Fruit fly (Drosophila melanogaster) whole organism, pupa: ENCODE data around the gene tty.

ENCODE experiments used
- CG10348 ChIP-seq: fragments of 200-800 bp; sonication (Bioruptor generic); IDR thresholded peaks from 2 replicates; pipeline ENCODE4 v1.3.6; 2022; ENCODE audit warnings: missing biosample characterization, missing genetic modification characterization
- CG13204 ChIP-seq: fragments of 200-800 bp; sonication (Bioruptor generic); optimal IDR thresholded peaks from 2 replicates; lab custom pipeline; 2018; ENCODE audit warnings: missing biosample characterization, mild to moderate bottlenecking, missing genetic modification characterization, moderate library complexity
- CG15710 ChIP-seq: fragments of 200-800 bp; sonication (Bioruptor generic); optimal IDR thresholded peaks from 2 replicates; lab custom pipeline; 2018; ENCODE audit warnings: missing biosample characterization, mild to moderate bottlenecking, missing genetic modification characterization, moderate library complexity
- CG32121 ChIP-seq: fragments of 200-800 bp; sonication (Bioruptor generic); IDR thresholded peaks from 2 replicates; pipeline ENCODE4 v1.3.6; 2022; ENCODE audit warnings: missing biosample characterization, missing genetic modification characterization
- CG34367 ChIP-seq: fragments of 200-800 bp; sonication (Bioruptor generic); optimal IDR thresholded peaks from 2 replicates; lab custom pipeline; 2018; ENCODE audit warnings: missing biosample characterization, mild to moderate bottlenecking, missing genetic modification characterization
- CG4496 ChIP-seq: fragments of 200-800 bp; sonication (Bioruptor generic); IDR thresholded peaks from 3 replicates; pipeline ENCODE4 v1.3.6; 2022; ENCODE audit warnings: missing biosample characterization, missing genetic modification characterization
- CG8301 ChIP-seq: fragments of 200-800 bp; sonication (Bioruptor generic); optimal IDR thresholded peaks from 2 replicates; lab custom pipeline; 2018; ENCODE audit warnings: missing biosample characterization, mild to moderate bottlenecking, missing genetic modification characterization
- D1 ChIP-seq: fragments of 200-800 bp; sonication (Bioruptor generic); optimal IDR thresholded peaks from 2 replicates; lab custom pipeline; 2018; ENCODE audit warnings: missing biosample characterization, mild to moderate bottlenecking, missing genetic modification characterization, moderate library complexity
- Ets98B ChIP-seq: fragments of 200-800 bp; sonication (Bioruptor generic); IDR thresholded peaks from 2 replicates; pipeline ENCODE4 v1.3.6; 2022; ENCODE audit warnings: missing biosample characterization, missing genetic modification characterization
- Snoo ChIP-seq: fragments of 200-800 bp; sonication (Bioruptor generic); optimal IDR thresholded peaks from 3 replicates; lab custom pipeline; 2017; ENCODE audit warnings: missing biosample characterization, mild to moderate bottlenecking, missing genetic modification characterization, inconsistent platforms
- rn ChIP-seq: fragments of 200-800 bp; sonication (Bioruptor generic); IDR thresholded peaks from 2 replicates; pipeline ENCODE4 v1.3.6; 2022; ENCODE audit warnings: missing biosample characterization, missing genetic modification characterization

- TF ChIP-seq Snoo (tag; lab: Kevin White, UChicago) (no peak), rn (no peak), CG13204 (GFP tag; lab: Kevin White, UChicago) (no peak), CG8301 (no peak), CG10348 (GFP tag; lab: Robert Waterston, UW) (no peak), CG34367 (tag; lab: Kevin White, UChicago) (no peak), CG4496 (GFP tag; lab: Robert Waterston, UW) (peak; percentile 61; the same call in 2 of the 3 replicates), CG32121 (GFP tag; lab: Robert Waterston, UW) (0 out of 2 replicates have a peak, but pooled peaks have one; percentile 18), CG15710 (tag; lab: Kevin White, UChicago) (no peak), Ets98B (GFP tag; lab: Robert Waterston, UW) (0 out of 2 replicates have a peak, but pooled peaks have one; percentile 6), D1 (tag; lab: Kevin White, UChicago) (no peak)
Observed at dm6 chrX:21323171-21323695, 16.2 kb downstream of the tty start.
